Fruit fly (Drosophila melanogaster) whole organism, pupa: ENCODE results near the gene schuy.

ENCODE experiments used
- CG10348 ChIP-seq: fragments of 200-800 bp; sonication (Bioruptor generic); IDR thresholded peaks from 2 replicates; pipeline ENCODE4 v1.3.6; 2022; ENCODE audit warnings: missing biosample characterization, missing genetic modification characterization
- CG12605 ChIP-seq: fragments of 200-800 bp; sonication (Bioruptor generic); IDR thresholded peaks from 2 replicates; pipeline ENCODE4 v1.3.6; 2022; ENCODE audit warnings: missing biosample characterization, missing genetic modification characterization
- CG13204 ChIP-seq: fragments of 200-800 bp; sonication (Bioruptor generic); optimal IDR thresholded peaks from 2 replicates; lab custom pipeline; 2018; ENCODE audit warnings: missing biosample characterization, mild to moderate bottlenecking, missing genetic modification characterization, moderate library complexity
- CG14655 ChIP-seq: fragments of 200-800 bp; sonication (Bioruptor generic); optimal IDR thresholded peaks from 3 replicates; lab custom pipeline; 2017; ENCODE audit warnings: mild to moderate bottlenecking, missing biosample characterization, missing genetic modification reagents, missing genetic modification characterization
- CG15710 ChIP-seq: fragments of 200-800 bp; sonication (Bioruptor generic); optimal IDR thresholded peaks from 2 replicates; lab custom pipeline; 2018; ENCODE audit warnings: missing biosample characterization, mild to moderate bottlenecking, missing genetic modification characterization, moderate library complexity
- CG17806 ChIP-seq: fragments of 200-800 bp; sonication (Bioruptor generic); optimal IDR thresholded peaks from 2 replicates; lab custom pipeline; 2018; ENCODE audit warnings: missing biosample characterization, mild to moderate bottlenecking, missing genetic modification characterization, moderate library complexity
- CG32121 ChIP-seq: fragments of 200-800 bp; sonication (Bioruptor generic); IDR thresholded peaks from 2 replicates; pipeline ENCODE4 v1.3.6; 2022; ENCODE audit warnings: missing biosample characterization, missing genetic modification characterization
- CG34367 ChIP-seq: fragments of 200-800 bp; sonication (Bioruptor generic); optimal IDR thresholded peaks from 2 replicates; lab custom pipeline; 2018; ENCODE audit warnings: missing biosample characterization, mild to moderate bottlenecking, missing genetic modification characterization
- CG4496 ChIP-seq: fragments of 200-800 bp; sonication (Bioruptor generic); IDR thresholded peaks from 3 replicates; pipeline ENCODE4 v1.3.6; 2022; ENCODE audit warnings: missing biosample characterization, missing genetic modification characterization
- CG8159 ChIP-seq: fragments of 200-800 bp; sonication (Bioruptor generic); optimal IDR thresholded peaks from 3 replicates; lab custom pipeline; 2018; ENCODE audit warnings: missing biosample characterization, mild to moderate bottlenecking, missing genetic modification characterization, moderate library complexity
- CG8301 ChIP-seq: fragments of 200-800 bp; sonication (Bioruptor generic); optimal IDR thresholded peaks from 2 replicates; lab custom pipeline; 2018; ENCODE audit warnings: missing biosample characterization, mild to moderate bottlenecking, missing genetic modification characterization
- CG9948 ChIP-seq: fragments of 200-800 bp; sonication (Bioruptor generic); optimal IDR thresholded peaks from 2 replicates; lab custom pipeline; 2018; ENCODE audit warnings: missing biosample characterization, mild to moderate bottlenecking, missing genetic modification characterization, moderate library complexity
- D1 ChIP-seq: fragments of 200-800 bp; sonication (Bioruptor generic); optimal IDR thresholded peaks from 2 replicates; lab custom pipeline; 2018; ENCODE audit warnings: missing biosample characterization, mild to moderate bottlenecking, missing genetic modification characterization, moderate library complexity
- EcR ChIP-seq: fragments of 200-800 bp; sonication (Bioruptor generic); optimal IDR thresholded peaks from 3 replicates; lab custom pipeline; 2019; ENCODE audit warnings: missing biosample characterization, missing genetic modification characterization, mild to moderate bottlenecking, moderate library complexity, missing genetic modification reagents
- Ets98B ChIP-seq: fragments of 200-800 bp; sonication (Bioruptor generic); IDR thresholded peaks from 2 replicates; pipeline ENCODE4 v1.3.6; 2022; ENCODE audit warnings: missing biosample characterization, missing genetic modification characterization
- Pif1A ChIP-seq: fragments of 200-800 bp; sonication (Bioruptor generic); optimal IDR thresholded peaks from 3 replicates; lab custom pipeline; 2016; ENCODE audit warnings: missing biosample characterization, missing genetic modification characterization
- Pif1B ChIP-seq: fragments of 200-800 bp; sonication (Bioruptor generic); optimal IDR thresholded peaks from 3 replicates; lab custom pipeline; 2016; ENCODE audit warnings: missing biosample characterization, missing genetic modification characterization
- Snoo ChIP-seq: fragments of 200-800 bp; sonication (Bioruptor generic); optimal IDR thresholded peaks from 3 replicates; lab custom pipeline; 2017; ENCODE audit warnings: missing biosample characterization, mild to moderate bottlenecking, missing genetic modification characterization, inconsistent platforms
- fd96Ca ChIP-seq: fragments of 200-800 bp; sonication (Bioruptor generic); IDR thresholded peaks from 3 replicates; pipeline ENCODE4 v1.3.6; 2022; ENCODE audit warnings: missing biosample characterization, missing genetic modification characterization
- gl ChIP-seq: fragments of 200-800 bp; sonication (Bioruptor generic); optimal IDR thresholded peaks from 2 replicates; lab custom pipeline; 2018; ENCODE audit warnings: missing biosample characterization, mild to moderate bottlenecking, missing genetic modification characterization
- rn ChIP-seq: fragments of 200-800 bp; sonication (Bioruptor generic); IDR thresholded peaks from 2 replicates; pipeline ENCODE4 v1.3.6; 2022; ENCODE audit warnings: missing biosample characterization, missing genetic modification characterization

schuy gene

dm6 chr3L:19985768-19986167, at the start of gene schuy, which contains the start of gene hale:
schuy (plus strand) TSS chr3L:19986093.
hale (minus strand) TSS chr3L:19985868.
- TF ChIP-seq CG10348 (GFP tag; lab: Robert Waterston, UW): no peak
- TF ChIP-seq CG13204: no peak
- no peak for TF ChIP-seq Pif1A (GFP tag; lab: Kevin White, UChicago)
- TF ChIP-seq CG4496 (GFP tag; lab: Robert Waterston, UW): no peak
- no peak for TF ChIP-seq CG34367 (tag; lab: Kevin White, UChicago)
- TF ChIP-seq CG9948 (tag; lab: Kevin White, UChicago): no peak
- TF ChIP-seq fd96Ca (GFP tag; lab: Robert Waterston, UW): no peak
- TF ChIP-seq CG14655 (GFP tag; lab: Kevin White, UChicago): no peak
- no peak for TF ChIP-seq CG17806 (tag; lab: Kevin White, UChicago)
- no peak for TF ChIP-seq Snoo
- no peak for TF ChIP-seq D1 (tag; lab: Kevin White, UChicago)
- no peak for TF ChIP-seq CG32121 (GFP tag; lab: Robert Waterston, UW)
- TF ChIP-seq CG12605: no peak
- no peak for TF ChIP-seq Pif1B (GFP tag; lab: Kevin White, UChicago)

- TF ChIP-seq CG12605 (peak; percentile 52), CG8159 (no peak), fd96Ca (GFP tag; lab: Robert Waterston, UW) (no peak), gl (tag; lab: Kevin White, UChicago) (no peak), CG32121 (GFP tag; lab: Robert Waterston, UW) (peak; percentile 16; the same call in 1 of the 2 replicates), Ets98B (GFP tag; lab: Robert Waterston, UW) (peak; percentile 30; the same call in 1 of the 2 replicates)
- TF ChIP-seq, all 21 proteins: peak for 3
Observed at dm6 chr3L:19939024-19939423, 46.9 kb upstream of the schuy start, which contains the start of gene Ac76E. Ac76E (plus strand) TSS chr3L:19939287.

dm6 chr3L:19940349-19940748, 45.5 kb upstream of the schuy start:
- TF ChIP-seq Pif1A (GFP tag; lab: Kevin White, UChicago) (no peak), D1 (tag; lab: Kevin White, UChicago) (no peak), CG34367 (tag; lab: Kevin White, UChicago) (no peak), gl (tag; lab: Kevin White, UChicago) (no peak), CG14655 (GFP tag; lab: Kevin White, UChicago) (no peak), Pif1B (GFP tag; lab: Kevin White, UChicago) (no peak), CG12605 (no peak), CG8159 (no peak), CG4496 (GFP tag; lab: Robert Waterston, UW) (no peak), rn (GFP tag; lab: Robert Waterston, UW) (no peak), CG15710 (tag; lab: Kevin White, UChicago) (no peak), fd96Ca (GFP tag; lab: Robert Waterston, UW) (no peak), CG32121 (GFP tag; lab: Robert Waterston, UW) (no peak), CG13204 (no peak), CG10348 (GFP tag; lab: Robert Waterston, UW) (no peak), CG17806 (tag; lab: Kevin White, UChicago) (no peak)

dm6 chr3L:19941162-19941561, 44.7 kb upstream of the schuy start:
- no peak for TF ChIP-seq Pif1A (GFP tag; lab: Kevin White, UChicago)
- TF ChIP-seq D1 (tag; lab: Kevin White, UChicago): no peak
- no peak for TF ChIP-seq CG8159
- no peak for TF ChIP-seq CG13204
- TF ChIP-seq CG9948 (tag; lab: Kevin White, UChicago): no peak
- TF ChIP-seq Snoo: no peak
- TF ChIP-seq CG4496 (GFP tag; lab: Robert Waterston, UW): no peak
- no peak for TF ChIP-seq CG10348 (GFP tag; lab: Robert Waterston, UW)
- no peak for TF ChIP-seq CG12605
- no peak for TF ChIP-seq rn (GFP tag; lab: Robert Waterston, UW)

dm6 chr3L:19945469-19945868, 40.4 kb upstream of the schuy start:
- TF ChIP-seq CG34367 (tag; lab: Kevin White, UChicago) (no peak), Snoo (no peak), fd96Ca (GFP tag; lab: Robert Waterston, UW) (no peak), CG10348 (GFP tag; lab: Robert Waterston, UW) (no peak)
- TF ChIP-seq, all 21 proteins: peak for 0

- TF ChIP-seq CG9948 (tag; lab: Kevin White, UChicago) (no peak), Pif1B (GFP tag; lab: Kevin White, UChicago) (no peak), CG8159 (no peak), EcR (GFP tag; lab: Kevin White, UChicago) (no peak), rn (GFP tag; lab: Robert Waterston, UW) (no peak), CG4496 (GFP tag; lab: Robert Waterston, UW) (no peak), CG8301 (tag; lab: Kevin White, UChicago) (no peak)
Observed at dm6 chr3L:19951035-19951434, 34.9 kb upstream of the schuy start, which contains the start of gene CG32219. CG32219 (minus strand) TSS chr3L:19951135.

dm6 chr3L:19951868-19952267, 34.0 kb upstream of the schuy start, which contains the start of gene CG34258:
CG34258 (minus strand) TSS chr3L:19951968.
- TF ChIP-seq CG34367 (tag; lab: Kevin White, UChicago): no peak
- TF ChIP-seq CG15710 (tag; lab: Kevin White, UChicago): no peak
- no peak for TF ChIP-seq CG12605
- no peak for TF ChIP-seq CG17806 (tag; lab: Kevin White, UChicago)
- TF ChIP-seq CG9948 (tag; lab: Kevin White, UChicago): no peak
- no peak for TF ChIP-seq rn (GFP tag; lab: Robert Waterston, UW)
- TF ChIP-seq Ets98B (GFP tag; lab: Robert Waterston, UW): no peak
- TF ChIP-seq CG10348 (GFP tag; lab: Robert Waterston, UW): no peak
- TF ChIP-seq CG4496 (GFP tag; lab: Robert Waterston, UW): no peak
- no peak for TF ChIP-seq Pif1A (GFP tag; lab: Kevin White, UChicago)
- TF ChIP-seq gl (tag; lab: Kevin White, UChicago): no peak
- no peak for TF ChIP-seq fd96Ca (GFP tag; lab: Robert Waterston, UW)
- no peak for TF ChIP-seq CG13204
- TF ChIP-seq CG14655 (GFP tag; lab: Kevin White, UChicago): no peak
- TF ChIP-seq CG32121 (GFP tag; lab: Robert Waterston, UW): no peak
- no peak for TF ChIP-seq CG8301 (tag; lab: Kevin White, UChicago)
- TF ChIP-seq Pif1B (GFP tag; lab: Kevin White, UChicago): no peak
